Worm (Caenorhabditis elegans): Measurements from ENCODE around the gene acl-3.

DNA sequence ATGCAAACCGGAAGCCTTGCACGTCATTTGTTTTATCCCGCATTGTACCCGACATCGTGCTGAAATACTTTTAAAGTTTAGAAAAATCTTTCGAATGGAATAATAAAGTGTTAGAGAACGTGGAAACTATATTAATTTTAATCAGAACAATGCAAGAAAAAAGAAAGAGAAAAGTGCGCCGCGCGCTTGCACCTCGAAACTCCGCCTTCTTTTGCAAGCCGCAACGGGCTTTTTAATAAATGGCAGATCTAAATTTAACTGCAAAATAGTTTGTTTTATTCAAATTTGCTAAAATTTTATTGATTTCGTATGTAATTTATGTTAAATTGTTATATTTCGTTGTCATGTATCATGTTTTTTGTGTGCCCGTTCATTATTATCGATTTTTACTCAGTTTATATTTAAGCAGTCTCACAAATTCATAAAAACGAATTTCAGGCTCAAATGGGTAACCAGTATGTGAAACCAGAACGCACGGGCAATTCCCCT is at the start of gene acl-3, which contains the start of gene ndub-6:
- TF ChIP-seq hrde-1 (tag; optimal IDR thresholded peaks at IDR 0.05; ENCODE audit: borderline replicate concordance) (no peak), F52B5.7 (tag; optimal IDR thresholded peaks at IDR 0.05) (no peak), ccch-3 (GFP tag; optimal IDR thresholded peaks at IDR 0.05) (no peak), unc-62 (GFP tag; optimal IDR thresholded peaks at IDR 0.05) (no peak), lin-40 (tag; optimal IDR thresholded peaks at IDR 0.05) (no peak)
